Fruit fly (Drosophila melanogaster): ENCODE results near the gene CG10177.

CG10177 gene

dm6 chr3R:23472011-23472958 lies 49.1 kb downstream of the CG10177 start, which contains the start of gene CG4374:
Gene CG4374 (minus strand): TSS chr3R:23472278.
- peak; percentile 49 to 98 for TF ChIP-seq EcR (GFP tag; optimal IDR thresholded peaks at IDR 0.05)
- no peak for TF ChIP-seq CG8478 (optimal IDR thresholded peaks at IDR 0.05)
- no peak for TF ChIP-seq pan (optimal IDR thresholded peaks at IDR 0.05)

Data from whole organism.